Fruit fly (Drosophila melanogaster): ENCODE measurements around the gene aus.

aus gene

dm6 chr3R:21330542-21330941, 18.9 kb downstream of the aus start (continued):
- TF ChIP-seq Nf-YB (GFP tag; optimal IDR thresholded peaks at IDR 0.05) (peak; percentile 31), CG13287 (GFP tag; IDR thresholded peaks at IDR 0.05; ENCODE audit: partially characterized antibody) (no peak), CG12219 (GFP tag; optimal IDR thresholded peaks at IDR 0.05) (peak; percentile 68), CG8281 (tag; optimal IDR thresholded peaks at IDR 0.05) (no peak), lbe (GFP tag; optimal IDR thresholded peaks at IDR 0.05) (no peak), Trl (optimal IDR thresholded peaks at IDR 0.05) (no peak), Trl (GFP tag; optimal IDR thresholded peaks at IDR 0.05) (peak; percentile 14), slbo (GFP tag; IDR thresholded peaks at IDR 0.05) (peak; percentile 60), hkb (optimal IDR thresholded peaks at IDR 0.05) (no peak), hkb (GFP tag; IDR thresholded peaks at IDR 0.05) (peak; percentile 64), luna (GFP tag; optimal IDR thresholded peaks at IDR 0.05) (no peak), Adf1 (GFP tag; IDR thresholded peaks at IDR 0.05) (no peak), CG7271 (tag; optimal IDR thresholded peaks at IDR 0.05) (peak; percentile 48), unc-4 (GFP tag; IDR thresholded peaks at IDR 0.05; ENCODE audit: partially characterized antibody) (no peak), gro (GFP tag; optimal IDR thresholded peaks at IDR 0.05) (peak; percentile 16), CG2202 (tag; optimal IDR thresholded peaks at IDR 0.05) (peak; percentile 61), CG12299 (tag; optimal IDR thresholded peaks at IDR 0.05) (peak; percentile 58), nerfin-1 (tag; optimal IDR thresholded peaks at IDR 0.05) (peak; percentile 25), nom (GFP tag; optimal IDR thresholded peaks at IDR 0.05) (peak; percentile 50), CG4424 (GFP tag; optimal IDR thresholded peaks at IDR 0.05) (no peak), stc (GFP tag; IDR thresholded peaks at IDR 0.05) (0 out of 2 replicates have a peak, but pooled peaks have one; percentile 35), chif (GFP tag; optimal IDR thresholded peaks at IDR 0.05) (peak; percentile 48 to 67), fd96Cb (tag; optimal IDR thresholded peaks at IDR 0.05) (no peak), Jarid2 (GFP tag; optimal IDR thresholded peaks at IDR 0.05) (no peak), Hand (GFP tag; optimal IDR thresholded peaks at IDR 0.05) (peak; percentile 63), CG14667 (GFP tag; IDR thresholded peaks at IDR 0.05) (peak; percentile 42; the same call in 1 of the 2 replicates), row (GFP tag; IDR thresholded peaks at IDR 0.05) (peak; percentile 75), CG10209 (GFP tag; optimal IDR thresholded peaks at IDR 0.05) (peak; percentile 51), psq (GFP tag; optimal IDR thresholded peaks at IDR 0.05) (no peak), fd3F (GFP tag; optimal IDR thresholded peaks at IDR 0.05) (peak; percentile 22), Hsf (GFP tag; optimal IDR thresholded peaks at IDR 0.05) (peak; percentile 48), phol (tag; optimal IDR thresholded peaks at IDR 0.05) (peak; percentile 26), ro (GFP tag; IDR thresholded peaks at IDR 0.05) (no peak), CG11093 (GFP tag; IDR thresholded peaks at IDR 0.05) (no peak), HmgZ (tag; optimal IDR thresholded peaks at IDR 0.05) (peak; percentile 3), Camta (GFP tag; optimal IDR thresholded peaks at IDR 0.05) (peak; percentile 36), ken (GFP tag; IDR thresholded peaks at IDR 0.05) (peak; percentile 63; the same call in 1 of the 3 replicates), nau (GFP tag; optimal IDR thresholded peaks at IDR 0.05) (no peak), wdn (GFP tag; IDR thresholded peaks at IDR 0.05) (0 out of 2 replicates have a peak, but pooled peaks have one; percentile 18), CkIIα-i1 (GFP tag; IDR thresholded peaks at IDR 0.05) (no peak), ind (GFP tag; optimal IDR thresholded peaks at IDR 0.05) (no peak), Oaz (GFP tag; IDR thresholded peaks at IDR 0.05) (no peak), CG6791 (GFP tag; IDR thresholded peaks at IDR 0.05; ENCODE audit: partially characterized antibody) (no peak), CG11560 (tag; IDR thresholded peaks at IDR 0.05) (no peak), tap (tag; optimal IDR thresholded peaks at IDR 0.05) (no peak), salm (tag; optimal IDR thresholded peaks at IDR 0.05) (peak; percentile 34), seq (GFP tag; IDR thresholded peaks at IDR 0.05) (peak; percentile 58), Med (GFP tag) (peak; percentile 91), sd (tag; optimal IDR thresholded peaks at IDR 0.05) (no peak), twi (tag; optimal IDR thresholded peaks at IDR 0.05) (no peak), Meics (GFP tag; optimal IDR thresholded peaks at IDR 0.05) (peak; percentile 8), Kr (GFP tag; optimal IDR thresholded peaks at IDR 0.05) (no peak)

Measured in whole organism, embryonic.